Fruit fly (Drosophila melanogaster): ENCODE data around the gene CG3517.

CG3517 gene

DNA sequence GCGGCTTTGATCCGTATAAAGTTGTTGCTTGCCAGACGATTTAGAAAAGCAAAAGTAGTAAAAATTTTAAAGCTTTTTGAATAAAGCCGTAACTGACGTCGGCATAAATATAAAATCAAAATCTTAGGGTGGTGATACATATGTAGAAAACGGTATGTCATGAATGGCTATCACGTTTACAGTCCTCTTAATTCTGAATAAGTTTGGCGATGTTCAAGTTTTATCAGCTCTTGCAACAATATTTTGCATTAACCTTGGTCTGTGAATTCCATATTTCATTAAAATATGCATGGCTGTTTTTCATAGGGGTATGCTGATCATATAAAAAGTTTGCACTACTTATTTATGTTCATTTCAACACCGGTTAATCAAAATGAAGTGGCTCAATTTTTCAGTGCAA is 16.4 kb downstream of the CG3517 start, which contains the start of gene CG11626:
Gene CG11626 (plus strand): TSS at position 301 of the 400 bp plus-strand sequence.
- TF ChIP-seq Crg-1 (GFP tag; optimal IDR thresholded peaks at IDR 0.05) (no peak), CG7101 (tag; optimal IDR thresholded peaks at IDR 0.05) (no peak), tj (GFP tag; optimal IDR thresholded peaks at IDR 0.05) (no peak), Clk (GFP tag; optimal IDR thresholded peaks at IDR 0.05) (no peak), bab1 (GFP tag; optimal IDR thresholded peaks at IDR 0.05) (no peak), cnc (optimal IDR thresholded peaks at IDR 0.05) (no peak), cic (GFP tag; optimal IDR thresholded peaks at IDR 0.05) (no peak), CG33017 (tag; optimal IDR thresholded peaks at IDR 0.05) (no peak), ovo (GFP tag; optimal IDR thresholded peaks at IDR 0.05) (no peak), CG11617 (GFP tag; optimal IDR thresholded peaks at IDR 0.05) (no peak), Hr96 (GFP tag; optimal IDR thresholded peaks at IDR 0.05) (no peak), CG5204 (GFP tag; optimal IDR thresholded peaks at IDR 0.05) (no peak), kay (GFP tag; ENCODE audit: borderline replicate concordance) (no peak), CG7045 (GFP tag; optimal IDR thresholded peaks at IDR 0.05) (no peak), pad (GFP tag; optimal IDR thresholded peaks at IDR 0.05) (no peak)

DNA sequence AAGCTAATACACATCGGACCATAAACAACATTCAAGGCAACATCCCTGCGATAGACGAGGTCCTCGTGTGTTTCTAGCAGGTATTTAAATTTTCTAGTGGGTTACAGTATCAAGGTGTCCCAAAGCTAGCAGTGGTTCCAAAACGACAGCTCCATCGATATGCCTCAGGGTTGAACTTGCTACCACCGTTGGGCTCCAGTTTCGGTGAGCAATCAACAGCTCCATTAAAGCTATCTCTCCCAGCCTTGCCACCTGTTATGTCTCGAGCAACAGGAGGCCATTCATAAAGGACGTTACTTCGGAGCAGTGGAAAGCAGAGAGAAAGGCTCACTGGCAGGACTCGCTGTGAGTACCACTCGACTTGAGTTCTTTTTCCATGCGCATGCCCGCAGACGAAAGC is 18.1 kb downstream of the CG3517 start:
- TF ChIP-seq Hr96 (GFP tag; optimal IDR thresholded peaks at IDR 0.05) (no peak), CG5204 (GFP tag; optimal IDR thresholded peaks at IDR 0.05) (no peak)

DNA sequence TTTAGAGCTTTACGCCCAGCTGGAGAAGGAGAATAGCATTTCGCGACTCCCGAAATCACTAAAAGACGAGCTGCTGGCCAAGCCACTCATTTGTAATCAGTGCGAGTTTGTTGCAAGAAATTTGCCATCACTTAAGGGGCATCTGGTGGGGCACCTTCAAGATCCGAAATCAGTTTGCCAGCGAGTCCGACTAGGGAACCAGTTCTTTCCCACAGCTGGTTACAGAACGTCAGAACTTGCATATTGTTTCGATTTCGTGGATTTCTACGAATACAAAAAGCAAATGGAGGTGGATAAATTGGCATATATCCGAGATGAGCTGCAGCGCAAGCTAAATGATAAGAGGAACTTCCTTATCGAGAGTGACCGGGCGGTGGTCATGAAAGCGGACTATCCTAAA is 20.7 kb downstream of the CG3517 start:
- TF ChIP-seq Crg-1 (GFP tag; optimal IDR thresholded peaks at IDR 0.05) (no peak), cic (GFP tag; optimal IDR thresholded peaks at IDR 0.05) (no peak), bab1 (GFP tag; optimal IDR thresholded peaks at IDR 0.05) (no peak), tj (GFP tag; optimal IDR thresholded peaks at IDR 0.05) (no peak), toe (GFP tag; optimal IDR thresholded peaks at IDR 0.05) (no peak), CG33017 (tag; optimal IDR thresholded peaks at IDR 0.05) (no peak)

DNA sequence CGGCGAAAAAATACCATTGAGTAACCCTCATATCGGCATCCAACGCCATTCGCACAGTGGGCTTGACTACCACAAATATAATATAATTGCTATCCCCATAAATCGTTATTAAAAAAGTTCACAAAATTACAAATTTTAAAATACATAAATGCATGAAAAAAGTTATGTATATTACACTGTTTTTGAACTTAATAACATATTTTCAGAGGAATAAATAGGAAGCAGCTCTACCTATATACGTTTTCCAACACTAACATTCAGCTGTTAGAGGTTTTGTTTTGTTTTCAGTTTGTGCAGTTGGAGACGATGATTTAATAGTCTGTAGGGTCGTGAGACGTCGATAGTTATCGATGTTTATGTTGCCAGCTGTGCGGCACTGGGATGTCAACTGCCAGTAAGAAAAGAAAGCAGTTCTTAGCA is 21.9 kb downstream of the CG3517 start, which contains the start of the genes Ino80 and Aptx:
Gene Ino80 (minus strand): TSS at position 58 of the 420 bp plus-strand sequence.
Gene Aptx (plus strand): TSS at position 360 of the 420 bp plus-strand sequence.
- peak; percentile 71 for TF ChIP-seq pad (GFP tag; optimal IDR thresholded peaks at IDR 0.05)
- peak; percentile 94 for TF ChIP-seq CG7045 (GFP tag; optimal IDR thresholded peaks at IDR 0.05)
- peak; percentile 92 for TF ChIP-seq bab1 (GFP tag; optimal IDR thresholded peaks at IDR 0.05)
- no peak for TF ChIP-seq kay (GFP tag; ENCODE audit: borderline replicate concordance)
- peak; percentile 91 for TF ChIP-seq CG1620 (GFP tag; optimal IDR thresholded peaks at IDR 0.05)
- peak; percentile 85 for TF ChIP-seq Hr96 (GFP tag; optimal IDR thresholded peaks at IDR 0.05)
- TF ChIP-seq cnc (optimal IDR thresholded peaks at IDR 0.05), result no peak
- TF ChIP-seq CG7101 (tag; optimal IDR thresholded peaks at IDR 0.05), result peak; percentile 91
- peak; percentile 87 for TF ChIP-seq CG33017 (tag; optimal IDR thresholded peaks at IDR 0.05)
- TF ChIP-seq CG12768 (GFP tag; optimal IDR thresholded peaks at IDR 0.05), result peak; percentile 91
- peak; percentile 68 for TF ChIP-seq tj (GFP tag; optimal IDR thresholded peaks at IDR 0.05)
- TF ChIP-seq Crg-1 (GFP tag; optimal IDR thresholded peaks at IDR 0.05), result peak; percentile 84
- TF ChIP-seq Mnt (GFP tag; optimal IDR thresholded peaks at IDR 0.05), result peak; percentile 78
- TF ChIP-seq CG11617 (GFP tag; optimal IDR thresholded peaks at IDR 0.05), result peak; percentile 88
- TF ChIP-seq CG5204 (GFP tag; optimal IDR thresholded peaks at IDR 0.05), result peak; percentile 93
- peak; percentile 40 for TF ChIP-seq cic (GFP tag; optimal IDR thresholded peaks at IDR 0.05)
- peak; percentile 75 for TF ChIP-seq ovo (GFP tag; optimal IDR thresholded peaks at IDR 0.05)
- TF ChIP-seq toe (GFP tag; optimal IDR thresholded peaks at IDR 0.05), result peak; percentile 94
- peak; percentile 87 for TF ChIP-seq CG14711 (tag; optimal IDR thresholded peaks at IDR 0.05)
- TF ChIP-seq Clk (GFP tag; optimal IDR thresholded peaks at IDR 0.05), result peak; percentile 85

DNA sequence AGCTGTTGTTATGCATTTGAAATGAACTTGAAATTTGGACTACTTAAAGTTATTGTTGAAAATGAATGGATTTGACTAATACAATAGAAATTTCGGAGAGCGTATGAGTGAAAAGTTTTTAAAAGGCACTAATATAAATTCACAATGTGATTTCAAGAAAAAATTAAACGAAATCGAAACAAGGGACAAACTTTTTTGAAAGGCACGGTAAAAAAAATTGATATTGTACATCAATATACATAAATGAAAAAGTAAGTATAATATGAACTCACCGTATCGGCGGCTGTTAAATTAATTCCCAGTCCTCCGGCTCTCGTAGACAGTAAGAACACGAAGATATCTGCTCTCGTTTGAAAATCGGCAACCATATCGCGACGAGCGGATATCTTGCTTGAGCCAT is 26.5 kb downstream of the CG3517 start, which contains the start of gene CG31244:
Gene CG31244 (minus strand): TSS at position 101 of the 400 bp plus-strand sequence.
- TF ChIP-seq pad (GFP tag; optimal IDR thresholded peaks at IDR 0.05), result no peak
- no peak for TF ChIP-seq cic (GFP tag; optimal IDR thresholded peaks at IDR 0.05)
- no peak for TF ChIP-seq CG1620 (GFP tag; optimal IDR thresholded peaks at IDR 0.05)
- no peak for TF ChIP-seq Clk (GFP tag; optimal IDR thresholded peaks at IDR 0.05)
- no peak for TF ChIP-seq tj (GFP tag; optimal IDR thresholded peaks at IDR 0.05)
- TF ChIP-seq CG7045 (GFP tag; optimal IDR thresholded peaks at IDR 0.05), result no peak
- TF ChIP-seq CG14711 (tag; optimal IDR thresholded peaks at IDR 0.05), result no peak
- TF ChIP-seq CG33017 (tag; optimal IDR thresholded peaks at IDR 0.05), result no peak
- TF ChIP-seq Hr96 (GFP tag; optimal IDR thresholded peaks at IDR 0.05), result no peak

DNA sequence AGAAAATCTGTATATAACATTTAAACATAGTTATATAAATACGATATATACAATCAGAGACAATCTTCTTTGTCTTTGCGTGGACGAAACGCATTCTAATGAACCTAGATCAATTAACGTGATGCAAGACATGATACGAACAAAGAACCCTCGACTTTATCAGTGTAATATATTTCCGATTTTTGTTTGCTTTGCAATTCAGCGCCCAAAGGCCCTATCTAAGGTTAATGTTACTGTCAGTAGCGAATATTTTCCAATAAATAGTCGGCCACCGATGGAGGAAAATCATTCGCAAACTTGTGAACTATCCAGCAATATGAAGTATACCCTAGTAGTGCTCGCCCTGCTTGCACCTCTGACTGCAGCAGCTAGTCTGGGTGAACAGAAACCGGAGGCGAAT is 31.9 kb downstream of the CG3517 start, which contains the start of gene CG3739:
Gene CG3739 (plus strand): TSS at position 301 of the 400 bp plus-strand sequence.
- TF ChIP-seq CG12768 (GFP tag; optimal IDR thresholded peaks at IDR 0.05) (no peak), Clk (GFP tag; optimal IDR thresholded peaks at IDR 0.05) (no peak), pad (GFP tag; optimal IDR thresholded peaks at IDR 0.05) (no peak), ovo (GFP tag; optimal IDR thresholded peaks at IDR 0.05) (no peak), toe (GFP tag; optimal IDR thresholded peaks at IDR 0.05) (no peak), CG7045 (GFP tag; optimal IDR thresholded peaks at IDR 0.05) (no peak), Mnt (GFP tag; optimal IDR thresholded peaks at IDR 0.05) (no peak), Crg-1 (GFP tag; optimal IDR thresholded peaks at IDR 0.05) (no peak), CG5204 (GFP tag; optimal IDR thresholded peaks at IDR 0.05) (no peak), Hr96 (GFP tag; optimal IDR thresholded peaks at IDR 0.05) (no peak), CG7101 (tag; optimal IDR thresholded peaks at IDR 0.05) (no peak), cic (GFP tag; optimal IDR thresholded peaks at IDR 0.05) (no peak)

DNA sequence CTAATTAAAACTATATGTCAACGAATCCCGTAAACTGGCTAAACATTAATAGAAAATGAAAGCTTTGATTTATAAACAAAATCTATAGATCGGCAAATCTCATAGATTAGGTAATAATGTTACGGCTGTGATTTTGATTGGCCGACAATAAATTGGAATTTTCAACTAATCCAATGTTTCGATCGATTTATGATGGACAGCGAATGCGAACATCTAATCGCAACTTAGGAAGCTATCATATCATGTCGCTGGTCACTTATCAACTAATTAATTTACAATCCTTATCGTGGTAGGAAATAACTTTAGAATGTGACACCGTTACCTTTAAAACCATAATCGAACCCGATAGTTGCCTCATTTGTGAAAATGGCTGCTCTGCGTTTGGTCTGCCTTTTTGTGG is 35.1 kb downstream of the CG3517 start, which contains the start of gene CG18493:
Gene CG18493 (plus strand): TSS at position 352 of the 400 bp plus-strand sequence.
- peak; percentile 10 for TF ChIP-seq cic (GFP tag; optimal IDR thresholded peaks at IDR 0.05)
- no peak for TF ChIP-seq toe (GFP tag; optimal IDR thresholded peaks at IDR 0.05)

All from whole organism, adult.